Fruit fly (Drosophila melanogaster): ENCODE measurements around the gene CG42779.

The CG42779 gene

dm6 chr3R:17117607-17118327 lies 3.6 kb upstream of the CG42779 start (continued):
- TF ChIP-seq lola (GFP tag; optimal IDR thresholded peaks at IDR 0.05): peak in 1 of 3 experiments; percentile 60
- TF ChIP-seq CG30403 (GFP tag; optimal IDR thresholded peaks at IDR 0.05): peak; percentile 37
- TF ChIP-seq pnt (GFP tag; optimal IDR thresholded peaks at IDR 0.05): no peak
- no peak for TF ChIP-seq sisA (GFP tag; IDR thresholded peaks at IDR 0.05)
- no peak for TF ChIP-seq CG34376 (GFP tag; optimal IDR thresholded peaks at IDR 0.05)
- peak; percentile 25 for TF ChIP-seq PHDP (tag; optimal IDR thresholded peaks at IDR 0.05)
- TF ChIP-seq Atf-2 (GFP tag; optimal IDR thresholded peaks at IDR 0.05): no peak
- TF ChIP-seq Ravus (GFP tag; IDR thresholded peaks at IDR 0.05): no peak
- no peak for TF ChIP-seq CG18011 (GFP tag; optimal IDR thresholded peaks at IDR 0.05)
- no peak for TF ChIP-seq yki (optimal IDR thresholded peaks at IDR 0.05)
- TF ChIP-seq tio (GFP tag; optimal IDR thresholded peaks at IDR 0.05): peak; percentile 17
- peak; percentile 29 for TF ChIP-seq CG12391 (tag; optimal IDR thresholded peaks at IDR 0.05)
- TF ChIP-seq abd-A (tag; optimal IDR thresholded peaks at IDR 0.05): no peak
- no peak for TF ChIP-seq CG13287 (GFP tag; IDR thresholded peaks at IDR 0.05; ENCODE audit: partially characterized antibody)
- no peak for TF ChIP-seq CG1602 (GFP tag; optimal IDR thresholded peaks at IDR 0.05)
- 0 out of 2 replicates have a peak, but pooled peaks have one; percentile 13 for TF ChIP-seq vvl (GFP tag; IDR thresholded peaks at IDR 0.05)
- no peak for TF ChIP-seq CG4328 (GFP tag; optimal IDR thresholded peaks at IDR 0.05)
- TF ChIP-seq CG2678 (tag; optimal IDR thresholded peaks at IDR 0.05): peak; percentile 42
- TF ChIP-seq Fer3 (tag; optimal IDR thresholded peaks at IDR 0.05): no peak
- TF ChIP-seq Ets97D (GFP tag; optimal IDR thresholded peaks at IDR 0.05): no peak
- peak; percentile 14 for TF ChIP-seq CG10267 (tag; optimal IDR thresholded peaks at IDR 0.05)
- no peak for TF ChIP-seq tup (GFP tag; optimal IDR thresholded peaks at IDR 0.05)
- no peak for TF ChIP-seq Mad (GFP tag; optimal IDR thresholded peaks at IDR 0.05)
- no peak for TF ChIP-seq CG6654 (GFP tag; optimal IDR thresholded peaks at IDR 0.05)
- TF ChIP-seq CG9932 (GFP tag; IDR thresholded peaks at IDR 0.05): no peak
- TF ChIP-seq CG32772 (GFP tag; IDR thresholded peaks at IDR 0.05): no peak
- TF ChIP-seq kni (GFP tag; optimal IDR thresholded peaks at IDR 0.05): peak; percentile 61
- TF ChIP-seq CG11504 (tag; optimal IDR thresholded peaks at IDR 0.05): peak; percentile 19
- TF ChIP-seq CG4820 (GFP tag; optimal IDR thresholded peaks at IDR 0.05): no peak
- peak; percentile 34; the same call in 1 of the 2 replicates for TF ChIP-seq Oaz (GFP tag; IDR thresholded peaks at IDR 0.05)
- TF ChIP-seq CG11723 (GFP tag; optimal IDR thresholded peaks at IDR 0.05): no peak
- no peak for TF ChIP-seq CG4854 (GFP tag; optimal IDR thresholded peaks at IDR 0.05)
- no peak for TF ChIP-seq CHES-1-like (GFP tag; optimal IDR thresholded peaks at IDR 0.05)
- TF ChIP-seq Dfd (GFP tag; optimal IDR thresholded peaks at IDR 0.05): no peak
- TF ChIP-seq CG15601 (tag; optimal IDR thresholded peaks at IDR 0.05): peak; percentile 29
- no peak for TF ChIP-seq CG15479 (GFP tag; optimal IDR thresholded peaks at IDR 0.05)
- no peak for TF ChIP-seq CG16863 (GFP tag; optimal IDR thresholded peaks at IDR 0.05)
- peak; percentile 22 for TF ChIP-seq CG14710 (tag; optimal IDR thresholded peaks at IDR 0.05)
- no peak for TF ChIP-seq Rx (GFP tag; IDR thresholded peaks at IDR 0.05)
- no peak for TF ChIP-seq Sin3A (optimal IDR thresholded peaks at IDR 0.05)
- no peak for TF ChIP-seq CG9817 (tag; optimal IDR thresholded peaks at IDR 0.05)
- TF ChIP-seq ato (GFP tag; IDR thresholded peaks at IDR 0.05; ENCODE audit: partially characterized antibody): no peak
- no peak for TF ChIP-seq CG15073 (GFP tag; optimal IDR thresholded peaks at IDR 0.05)
- TF ChIP-seq CG8765 (GFP tag; IDR thresholded peaks at IDR 0.05): no peak
- TF ChIP-seq CG32767 (GFP tag; IDR thresholded peaks at IDR 0.05): no peak
- no peak for TF ChIP-seq CG9609 (GFP tag; optimal IDR thresholded peaks at IDR 0.05)
- TF ChIP-seq CkIIα-i1 (GFP tag; IDR thresholded peaks at IDR 0.05): no peak
- no peak for TF ChIP-seq tap (tag; optimal IDR thresholded peaks at IDR 0.05)
- TF ChIP-seq p53 (GFP tag; optimal IDR thresholded peaks at IDR 0.05): no peak
- no peak for TF ChIP-seq crc (GFP tag; optimal IDR thresholded peaks at IDR 0.05)
- TF ChIP-seq kay (GFP tag; optimal IDR thresholded peaks at IDR 0.05): no peak

Measured in whole organism, embryonic.